Fruit fly (Drosophila melanogaster) whole organism, adult: Measurements from ENCODE around the gene CG34432.

ENCODE experiments used
- CG11617 ChIP-seq: fragments of 200-800 bp; sonication (Bioruptor generic); optimal IDR thresholded peaks from 2 replicates; lab custom pipeline; 2017; ENCODE audit warnings: mild to moderate bottlenecking, missing biosample characterization, missing genetic modification reagents, missing genetic modification characterization
- CG12768 ChIP-seq: fragments of 200-800 bp; sonication (Bioruptor generic); optimal IDR thresholded peaks from 2 replicates; lab custom pipeline; 2017; ENCODE audit warnings: missing biosample characterization, missing genetic modification characterization, mild to moderate bottlenecking, moderate library complexity, missing genetic modification reagents
- CG14711 ChIP-seq: fragments of 200-800 bp; sonication (Bioruptor generic); optimal IDR thresholded peaks from 2 replicates; lab custom pipeline; 2018; ENCODE audit warnings: missing biosample characterization, mild to moderate bottlenecking, missing genetic modification characterization, moderate library complexity
- CG1620 ChIP-seq: fragments of 200-800 bp; sonication (Bioruptor generic); optimal IDR thresholded peaks from 2 replicates; lab custom pipeline; 2016; ENCODE audit warnings: missing biosample characterization, missing genetic modification characterization
- CG33017 ChIP-seq: fragments of 200-800 bp; sonication (Bioruptor generic); optimal IDR thresholded peaks from 2 replicates; lab custom pipeline; 2018; ENCODE audit warnings: missing biosample characterization, mild to moderate bottlenecking, missing genetic modification characterization, moderate library complexity
- CG5204 ChIP-seq: fragments of 200-800 bp; sonication (Bioruptor generic); optimal IDR thresholded peaks from 2 replicates; lab custom pipeline; 2016; ENCODE audit warnings: missing biosample characterization, missing genetic modification characterization
- CG7045 ChIP-seq: fragments of 200-800 bp; sonication (Bioruptor generic); optimal IDR thresholded peaks from 2 replicates; lab custom pipeline; 2017; ENCODE audit warnings: missing biosample characterization, mild to moderate bottlenecking, missing genetic modification characterization
- CG7101 ChIP-seq: fragments of 200-800 bp; sonication (Bioruptor generic); optimal IDR thresholded peaks from 2 replicates; lab custom pipeline; 2018; ENCODE audit warnings: missing biosample characterization, mild to moderate bottlenecking, missing genetic modification characterization, moderate library complexity
- Clk ChIP-seq: fragments of 200-800 bp; sonication (Bioruptor generic); optimal IDR thresholded peaks from 2 replicates; lab custom pipeline; 2017; ENCODE audit warnings: missing biosample characterization, missing genetic modification characterization
- Crg-1 ChIP-seq: fragments of 200-800 bp; sonication (Bioruptor generic); optimal IDR thresholded peaks from 2 replicates; lab custom pipeline; 2016; ENCODE audit warnings: missing biosample characterization, missing genetic modification characterization
- Hr96 ChIP-seq: fragments of 200-800 bp; sonication (Bioruptor generic); optimal IDR thresholded peaks from 2 replicates; lab custom pipeline; 2016; ENCODE audit warnings: missing biosample characterization, missing genetic modification characterization
- Mnt ChIP-seq: fragments of 200-800 bp; sonication (Bioruptor generic); optimal IDR thresholded peaks from 2 replicates; lab custom pipeline; 2016; ENCODE audit warnings: missing biosample characterization, mild to moderate bottlenecking, missing genetic modification characterization
- bab1 ChIP-seq: fragments of 200-800 bp; sonication (Bioruptor generic); optimal IDR thresholded peaks from 3 replicates; lab custom pipeline; 2019; ENCODE audit warnings: missing biosample characterization, mild to moderate bottlenecking, missing genetic modification characterization, moderate library complexity
- cic ChIP-seq: fragments of 200-800 bp; sonication (Bioruptor generic); optimal IDR thresholded peaks from 2 replicates; lab custom pipeline; 2017; ENCODE audit warnings: missing biosample characterization, mild to moderate bottlenecking, missing genetic modification characterization, moderate library complexity
- cnc ChIP-seq, 2 experiments: fragments of >200 bp; optimal IDR thresholded peaks; 2 replicates each; lab custom pipeline; 2017
- kay ChIP-seq: fragments of 200-800 bp; sonication (Bioruptor generic); peaks from one replicate; lab custom pipeline; 2016; ENCODE audit warnings: missing biosample characterization, missing genetic modification characterization, borderline replicate concordance
- ovo ChIP-seq: fragments of 200-800 bp; sonication (Bioruptor generic); optimal IDR thresholded peaks from 2 replicates; lab custom pipeline; 2016; ENCODE audit warnings: missing biosample characterization, missing genetic modification characterization
- pad ChIP-seq: fragments of 200-800 bp; sonication (Bioruptor generic); optimal IDR thresholded peaks from 3 replicates; lab custom pipeline; 2017; ENCODE audit warnings: missing biosample characterization, missing genetic modification characterization, mild to moderate bottlenecking, moderate library complexity, missing genetic modification reagents
- tj ChIP-seq: fragments of 200-800 bp; sonication (Bioruptor generic); optimal IDR thresholded peaks from 3 replicates; lab custom pipeline; 2017; ENCODE audit warnings: missing biosample characterization, mild to moderate bottlenecking, missing genetic modification characterization, moderate library complexity
- toe ChIP-seq: fragments of 200-800 bp; sonication (Bioruptor generic); optimal IDR thresholded peaks from 2 replicates; lab custom pipeline; 2016; ENCODE audit warnings: missing biosample characterization, missing genetic modification characterization

Gene CG34432

DNA sequence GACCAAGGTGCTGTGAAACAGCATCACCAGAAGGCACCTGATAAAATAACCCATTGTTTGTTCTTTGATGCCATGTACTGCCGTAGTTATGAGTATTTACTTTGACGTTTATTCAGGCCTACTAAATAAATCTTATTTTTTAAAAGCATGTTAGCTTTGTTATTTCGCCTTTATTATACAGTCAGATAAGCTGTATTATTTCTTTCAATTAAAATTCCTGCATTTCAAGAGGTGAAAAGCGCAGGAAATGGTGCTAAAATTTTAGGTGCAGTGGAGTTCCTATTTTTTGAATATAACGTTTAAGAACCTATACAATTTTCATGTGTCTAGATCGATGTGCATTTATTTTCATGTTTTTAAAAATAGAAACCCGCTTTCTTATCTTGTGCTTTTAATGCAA is 3.2 kb upstream of the CG34432 start, which contains the start of gene CG31013:
Gene CG31013, minus strand, starts transcription at position 101 of the 400 bp plus-strand sequence.
- TF ChIP-seq CG7101 = no peak
- TF ChIP-seq Crg-1 (GFP tag; lab: Kevin White, UChicago) = no peak
- no peak for TF ChIP-seq tj
- TF ChIP-seq bab1 = no peak
- TF ChIP-seq toe (GFP tag; lab: Kevin White, UChicago) = no peak
- TF ChIP-seq Clk (GFP tag; lab: Kevin White, UChicago) = no peak
- TF ChIP-seq kay (GFP tag; lab: Kevin White, UChicago) = no peak
- TF ChIP-seq pad (GFP tag; lab: Kevin White, UChicago) = no peak
- TF ChIP-seq Hr96 (GFP tag; lab: Kevin White, UChicago) = no peak
- TF ChIP-seq CG12768 (GFP tag; lab: Kevin White, UChicago) = no peak

DNA sequence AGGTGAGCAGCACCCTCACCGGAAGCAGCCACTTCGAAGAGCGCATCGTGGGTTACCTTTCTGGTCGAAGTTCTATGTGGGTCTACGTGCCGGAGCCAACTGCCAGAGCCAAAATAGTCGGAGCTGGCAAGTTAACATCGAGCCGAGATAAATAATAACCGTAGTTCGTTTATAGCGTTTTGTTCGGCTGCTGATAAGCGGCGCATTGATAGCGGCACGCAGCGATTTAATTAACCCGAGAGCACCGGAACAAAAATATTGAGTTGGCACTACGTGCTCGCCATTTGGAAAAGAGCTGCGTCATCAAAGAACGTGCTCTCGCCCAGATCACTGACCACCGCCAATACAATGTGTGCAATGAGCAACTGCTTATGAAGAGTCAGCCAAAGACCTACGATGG is 500 bp upstream of the CG34432 start, which contains the start of gene PH4alphaPV:
Gene PH4alphaPV, minus strand, starts transcription at position 101 of the 400 bp plus-strand sequence.
- TF ChIP-seq cic (GFP tag; lab: Kevin White, UChicago) (no peak), bab1 (no peak), CG14711 (no peak), CG11617 (GFP tag; lab: Kevin White, UChicago) (no peak), kay (GFP tag; lab: Kevin White, UChicago) (no peak), Hr96 (GFP tag; lab: Kevin White, UChicago) (no peak), Crg-1 (GFP tag; lab: Kevin White, UChicago) (no peak), tj (no peak), CG7101 (no peak), cnc (optimal IDR thresholded peaks at IDR 0.05; lab: Kevin White, UChicago) (no peak), toe (GFP tag; lab: Kevin White, UChicago) (no peak), ovo (GFP tag; lab: Kevin White, UChicago) (no peak), Mnt (GFP tag; lab: Kevin White, UChicago) (no peak), CG33017 (tag; lab: Kevin White, UChicago) (no peak), CG5204 (GFP tag; lab: Kevin White, UChicago) (no peak), Clk (GFP tag; lab: Kevin White, UChicago) (no peak), CG7045 (GFP tag; lab: Kevin White, UChicago) (no peak), CG12768 (GFP tag; lab: Kevin White, UChicago) (no peak), pad (GFP tag; lab: Kevin White, UChicago) (no peak), CG1620 (GFP tag; lab: Kevin White, UChicago) (no peak)

DNA sequence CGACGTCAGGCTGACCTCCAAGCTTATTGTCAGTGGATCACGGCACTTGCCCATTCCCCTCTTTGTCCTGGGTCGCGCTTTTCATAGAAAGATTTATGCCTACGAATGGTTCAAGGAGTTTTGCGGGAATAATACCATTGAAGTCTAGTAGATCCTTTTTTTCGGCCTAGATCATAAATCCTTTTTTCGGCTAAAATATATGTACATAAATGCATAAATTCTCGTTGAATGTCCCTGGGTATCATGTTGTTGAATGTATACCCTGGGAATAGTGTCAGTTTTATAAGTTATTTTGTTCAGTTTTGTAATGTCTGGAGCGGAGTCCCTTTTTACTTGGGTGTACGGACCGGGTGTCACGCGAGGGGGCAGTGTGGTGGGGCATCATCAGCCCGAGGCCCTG is 710 bp downstream of the CG34432 start, which contains the start of gene CG34433:
Gene CG34433, plus strand, starts transcription at position 301 of the 400 bp plus-strand sequence.
- TF ChIP-seq kay (GFP tag; lab: Kevin White, UChicago) (peak; percentile 16), Crg-1 (GFP tag; lab: Kevin White, UChicago) (no peak), CG7045 (GFP tag; lab: Kevin White, UChicago) (no peak), pad (GFP tag; lab: Kevin White, UChicago) (no peak), tj (no peak)

DNA sequence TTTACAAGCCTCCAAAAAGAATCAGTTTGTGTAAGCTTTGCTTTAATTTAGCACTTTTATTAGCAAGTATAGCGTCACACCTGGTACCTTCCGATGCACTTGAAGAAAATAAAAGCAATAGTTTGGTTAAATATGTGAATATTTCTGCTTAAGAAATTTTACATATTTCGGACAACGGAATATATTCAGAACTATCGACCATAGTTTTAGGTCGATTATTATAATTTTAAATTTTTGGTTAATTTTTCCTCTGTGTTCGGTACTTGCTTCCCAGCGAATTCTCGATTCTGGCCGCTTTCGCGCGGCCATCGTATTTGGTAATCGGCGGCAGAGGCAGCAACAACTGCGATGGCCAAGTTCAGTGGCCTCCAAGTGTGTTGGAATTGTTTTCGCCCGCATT is 40.7 kb downstream of the CG34432 start:
- TF ChIP-seq bab1 = no peak
- TF ChIP-seq Mnt (GFP tag; lab: Kevin White, UChicago) = no peak
- TF ChIP-seq cic (GFP tag; lab: Kevin White, UChicago) = no peak
- TF ChIP-seq cnc (optimal IDR thresholded peaks at IDR 0.05; lab: Kevin White, UChicago) = no peak
- TF ChIP-seq CG7045 (GFP tag; lab: Kevin White, UChicago) = no peak
- no peak for TF ChIP-seq CG5204 (GFP tag; lab: Kevin White, UChicago)
- no peak for TF ChIP-seq toe (GFP tag; lab: Kevin White, UChicago)
- no peak for TF ChIP-seq Crg-1 (GFP tag; lab: Kevin White, UChicago)
- no peak for TF ChIP-seq CG12768 (GFP tag; lab: Kevin White, UChicago)
- no peak for TF ChIP-seq pad (GFP tag; lab: Kevin White, UChicago)
- no peak for TF ChIP-seq ovo (GFP tag; lab: Kevin White, UChicago)
- no peak for TF ChIP-seq CG7101
- no peak for TF ChIP-seq CG14711

DNA sequence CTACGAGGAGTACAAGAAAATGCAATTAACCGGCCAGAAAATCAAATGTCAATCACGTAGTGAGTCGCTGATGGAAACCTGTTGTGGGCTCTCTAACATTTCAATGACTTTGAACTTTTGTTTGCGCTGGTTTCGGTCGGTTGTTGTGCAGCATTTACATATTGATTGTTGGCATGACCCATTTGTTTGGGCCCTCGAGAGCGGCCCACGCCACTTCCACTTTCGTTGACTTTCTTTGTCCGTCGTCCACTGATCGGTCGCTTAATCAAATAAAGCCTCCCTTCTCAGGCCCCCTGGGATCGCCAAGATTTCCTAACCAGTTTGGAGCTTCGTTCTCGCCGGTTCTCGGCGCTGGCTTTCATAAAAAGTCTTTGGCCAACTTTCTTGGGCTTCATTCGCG is 41.3 kb downstream of the CG34432 start, which contains the start of gene Spn100A:
Gene Spn100A, plus strand, starts transcription at position 392 of the 400 bp plus-strand sequence.
- no peak for TF ChIP-seq CG14711
- no peak for TF ChIP-seq Mnt (GFP tag; lab: Kevin White, UChicago)
- no peak for TF ChIP-seq CG5204 (GFP tag; lab: Kevin White, UChicago)
- TF ChIP-seq CG7101 = no peak
- no peak for TF ChIP-seq kay (GFP tag; lab: Kevin White, UChicago)
- no peak for TF ChIP-seq CG11617 (GFP tag; lab: Kevin White, UChicago)
- no peak for TF ChIP-seq cic (GFP tag; lab: Kevin White, UChicago)
- no peak for TF ChIP-seq CG1620 (GFP tag; lab: Kevin White, UChicago)
- TF ChIP-seq ovo (GFP tag; lab: Kevin White, UChicago) = no peak
- no peak for TF ChIP-seq CG33017 (tag; lab: Kevin White, UChicago)
- no peak for TF ChIP-seq Clk (GFP tag; lab: Kevin White, UChicago)
- TF ChIP-seq toe (GFP tag; lab: Kevin White, UChicago) = no peak
- no peak for TF ChIP-seq Hr96 (GFP tag; lab: Kevin White, UChicago)
- no peak for TF ChIP-seq tj
- TF ChIP-seq CG7045 (GFP tag; lab: Kevin White, UChicago) = no peak
- no peak for TF ChIP-seq CG12768 (GFP tag; lab: Kevin White, UChicago)
- no peak for TF ChIP-seq cnc (optimal IDR thresholded peaks at IDR 0.05; lab: Kevin White, UChicago)

DNA sequence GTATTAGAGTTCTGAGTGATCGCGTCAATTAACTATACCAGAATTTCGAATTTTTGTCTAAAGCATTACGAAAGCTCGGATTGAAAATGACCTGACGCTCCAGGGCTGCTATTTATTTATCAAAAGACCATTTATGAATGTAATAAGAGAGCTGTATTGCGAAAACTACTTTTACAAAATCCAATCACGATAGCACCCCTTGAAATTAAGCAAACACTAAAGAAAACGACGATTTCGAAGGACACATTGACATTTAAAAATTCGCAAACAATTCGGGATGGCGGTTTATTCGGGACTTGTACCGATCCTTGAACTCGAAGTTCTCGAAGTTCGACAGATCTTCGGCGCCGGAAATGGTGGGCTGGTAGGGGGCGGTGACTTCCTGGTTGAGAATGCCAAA is 46.4 kb downstream of the CG34432 start, which contains the start of gene CG12069:
Gene CG12069, minus strand, starts transcription at position 101 of the 400 bp plus-strand sequence.
- TF ChIP-seq ovo (GFP tag; lab: Kevin White, UChicago) (no peak), CG14711 (no peak), Hr96 (GFP tag; lab: Kevin White, UChicago) (no peak), pad (GFP tag; lab: Kevin White, UChicago) (no peak), CG7045 (GFP tag; lab: Kevin White, UChicago) (no peak), cnc (optimal IDR thresholded peaks at IDR 0.05; lab: Kevin White, UChicago) (no peak)
